Fruit fly (Drosophila melanogaster) whole organism, prepupa: ENCODE data around the gene Best2.

Experiments used
- CG10669 ChIP-seq: fragments of 200-800 bp; sonication (Bioruptor generic); optimal IDR thresholded peaks from 3 replicates; lab custom pipeline; 2018; ENCODE audit warnings: missing biosample characterization, mild to moderate bottlenecking, missing genetic modification characterization, moderate library complexity
- CG4318 ChIP-seq: fragments of 200-800 bp; sonication (Bioruptor generic); optimal IDR thresholded peaks from 3 replicates; lab custom pipeline; 2017; ENCODE audit warnings: missing biosample characterization, mild to moderate bottlenecking, missing genetic modification characterization
- CG6854 ChIP-seq: fragments of 200-800 bp; sonication (Bioruptor generic); optimal IDR thresholded peaks from 2 replicates; lab custom pipeline; 2017; ENCODE audit warnings: missing biosample characterization, mild to moderate bottlenecking, missing genetic modification characterization
- Ets21C ChIP-seq: fragments of 200-800 bp; sonication (Bioruptor generic); optimal IDR thresholded peaks from 3 replicates; lab custom pipeline; 2016; ENCODE audit warnings: missing biosample characterization, missing genetic modification characterization
- Gug ChIP-seq: fragments of 200-800 bp; sonication (Bioruptor generic); IDR thresholded peaks from 2 replicates; pipeline ENCODE4 v1.3.6; 2022; ENCODE audit warnings: missing biosample characterization, missing genetic modification characterization
- Hr38 ChIP-seq: sonication (Bioruptor generic); optimal IDR thresholded peaks from 2 replicates; lab custom pipeline; 2016; ENCODE audit warnings: missing biosample characterization, missing genetic modification characterization
- Hr39 ChIP-seq: fragments of 200-800 bp; sonication (Bioruptor generic); optimal IDR thresholded peaks from 2 replicates; lab custom pipeline; 2016; ENCODE audit warnings: missing biosample characterization, missing genetic modification characterization
- Met ChIP-seq: fragments of 200-800 bp; sonication (Bioruptor generic); optimal IDR thresholded peaks from 3 replicates; lab custom pipeline; 2016; ENCODE audit warnings: missing biosample characterization, missing genetic modification characterization
- Sox102F ChIP-seq: fragments of 200-800 bp; sonication (Bioruptor generic); optimal IDR thresholded peaks from 2 replicates; lab custom pipeline; 2016; ENCODE audit warnings: missing biosample characterization, mild to moderate bottlenecking, missing genetic modification characterization
- fd85E ChIP-seq: fragments of 200-800 bp; sonication (Bioruptor generic); optimal IDR thresholded peaks from 3 replicates; lab custom pipeline; 2016; ENCODE audit warnings: missing biosample characterization, missing genetic modification characterization
- fkh ChIP-seq: fragments of 200-800 bp; sonication (Bioruptor generic); optimal IDR thresholded peaks from 3 replicates; lab custom pipeline; 2017; ENCODE audit warnings: missing biosample characterization, mild to moderate bottlenecking, missing genetic modification characterization, moderate library complexity

DNA sequence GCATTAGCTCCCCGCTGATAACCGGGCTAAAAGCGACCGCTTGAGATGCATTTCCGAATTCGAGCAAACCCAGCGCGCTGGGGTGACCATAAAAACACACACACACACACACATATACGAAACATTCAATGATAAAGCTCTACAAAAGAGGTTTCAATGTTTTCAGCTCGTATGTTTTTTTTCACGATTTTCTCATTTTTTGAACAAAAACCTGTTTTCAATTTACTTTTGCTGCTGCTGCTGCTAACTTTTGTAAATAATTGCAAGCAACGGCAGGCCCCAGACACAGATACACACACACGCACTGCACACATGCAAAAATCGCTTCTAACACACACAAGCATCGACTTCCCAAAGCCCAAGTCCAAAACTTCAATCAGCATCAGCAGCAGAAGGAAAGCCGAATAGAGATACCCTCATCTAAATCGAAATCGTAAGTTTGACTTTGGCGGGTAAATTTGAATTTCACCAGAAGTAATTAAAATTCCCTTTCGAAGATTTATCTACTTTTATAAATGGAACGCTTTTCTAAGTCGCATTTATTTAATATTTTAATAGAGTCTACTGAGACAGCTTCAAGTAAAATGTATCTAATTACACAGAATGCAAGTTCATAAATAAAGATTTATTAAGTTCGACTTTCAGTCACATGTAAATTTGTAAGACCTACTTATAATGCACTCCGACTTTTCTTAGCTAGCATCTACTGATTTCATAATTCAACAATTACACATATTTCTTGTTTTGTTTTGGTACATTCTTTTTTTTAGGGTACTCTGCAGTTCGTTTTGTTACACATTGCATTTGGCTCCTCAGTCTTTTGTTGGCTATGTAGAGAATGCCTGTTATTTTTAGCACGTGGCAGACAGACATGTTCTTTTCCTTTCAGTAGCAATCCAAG, 7.0 kb downstream of the Best2 start:
- peak; percentile 85 for TF ChIP-seq CG6854 (GFP tag; lab: Kevin White, UChicago)
- peak; percentile 41 for TF ChIP-seq Hr39
- TF ChIP-seq fd85E (GFP tag; lab: Kevin White, UChicago) = no peak
- no peak for TF ChIP-seq CG10669
- no peak for TF ChIP-seq Hr38
- TF ChIP-seq fkh (GFP tag; lab: Kevin White, UChicago) = no peak
- TF ChIP-seq Ets21C (GFP tag; lab: Kevin White, UChicago) = no peak
- peak; percentile 31 for TF ChIP-seq CG4318 (GFP tag; lab: Kevin White, UChicago)
- TF ChIP-seq Gug (GFP tag; lab: Robert Waterston, UW) = 0 out of 2 replicates have a peak, but pooled peaks have one; percentile 12
- peak; percentile 67 for TF ChIP-seq Met (GFP tag; lab: Kevin White, UChicago)
- peak; percentile 19 for TF ChIP-seq Sox102F (GFP tag; lab: Kevin White, UChicago)
